Worm (Caenorhabditis elegans) whole organism, L1 larva: ENCODE data around the gene ZK1098.6.

Source experiments
- C16A3.4 ChIP-seq: fragments of 150-350 bp; optimal IDR thresholded peaks from 2 replicates; lab custom pipeline; 2014; ENCODE audit warnings: missing biosample characterization, missing genetic modification characterization
- alr-1 ChIP-seq: fragments of 200-800 bp; sonication (Bioruptor generic); optimal IDR thresholded peaks from 2 replicates; lab custom pipeline; 2018; ENCODE audit warnings: borderline replicate concordance, mild to moderate bottlenecking, missing genetic modification characterization, missing compliant biosample characterization
- ceh-63 ChIP-seq: fragments of 200-800 bp; sonication (Bioruptor generic); optimal IDR thresholded peaks from 2 replicates; lab custom pipeline; 2018; ENCODE audit warnings: mild to moderate bottlenecking, missing genetic modification characterization, missing compliant biosample characterization
- elt-3 ChIP-seq, 6 experiments: fragments of 150-350 bp in 1 of 6; sonication (generic microtip); optimal IDR thresholded peaks; 2 replicates each; lab custom pipeline; 2017 to 2018; ENCODE audit warnings: missing biosample characterization in 6 of 6, missing genetic modification characterization in 6 of 6, inconsistent platforms in 1 of 6
- fos-1 ChIP-seq: fragments of 150-350 bp; optimal IDR thresholded peaks from 2 replicates; lab custom pipeline; 2014; ENCODE audit warnings: missing biosample characterization, missing genetic modification characterization
- lin-13 ChIP-seq: fragments of 150-350 bp; optimal IDR thresholded peaks from 2 replicates; lab custom pipeline; 2014; ENCODE audit warnings: missing biosample characterization, missing genetic modification reagents, missing genetic modification characterization
- lir-3 ChIP-seq: sonication (generic microtip); optimal IDR thresholded peaks from 2 replicates; lab custom pipeline; 2016; ENCODE audit warnings: mild to moderate bottlenecking, missing genetic modification characterization, moderate library complexity, missing compliant biosample characterization; ENCODE audit not compliant: poor library complexity
- mdl-1 ChIP-seq, 2 experiments: fragments of 150-350 bp; optimal IDR thresholded peaks; 2 replicates each; lab custom pipeline; 2014 to 2017; ENCODE audit warnings: missing biosample characterization in 2 of 2, missing genetic modification characterization in 2 of 2, inconsistent platforms in 1 of 2
- nhr-12 ChIP-seq: sonication (generic microtip); optimal IDR thresholded peaks from 2 replicates; lab custom pipeline; 2017; ENCODE audit warnings: missing biosample characterization, missing genetic modification characterization
- nhr-76 ChIP-seq: sonication (generic microtip); optimal IDR thresholded peaks from 2 replicates; lab custom pipeline; 2017; ENCODE audit warnings: missing biosample characterization, missing genetic modification characterization
- pqm-1 ChIP-seq: sonication (generic microtip); optimal IDR thresholded peaks from 3 replicates; lab custom pipeline; 2017; ENCODE audit warnings: missing biosample characterization, missing genetic modification characterization
- snpc-4 ChIP-seq: fragments of 150-350 bp; optimal IDR thresholded peaks from 2 replicates; lab custom pipeline; 2014; ENCODE audit warnings: missing biosample characterization, missing genetic modification characterization
- unc-62 ChIP-seq: fragments of 150-350 bp; optimal IDR thresholded peaks from 2 replicates; lab custom pipeline; 2014; ENCODE audit warnings: missing biosample characterization, missing genetic modification reagents, missing genetic modification characterization

ce11 chrIII:9528824-9529223 lies 1.9 kb downstream of the ZK1098.6 start, which contains the start of gene ZK1098.2:
- TF ChIP-seq pqm-1 (tag; lab: Kevin White, UChicago), result no peak
- TF ChIP-seq fos-1 (tag; lab: Kevin White, UChicago), result no peak
- no peak for TF ChIP-seq nhr-12 (tag; lab: Kevin White, UChicago)
- no peak for TF ChIP-seq snpc-4 (tag; lab: Kevin White, UChicago)
- TF ChIP-seq nhr-76 (tag; lab: Kevin White, UChicago), result no peak
- TF ChIP-seq C16A3.4 (tag; lab: Kevin White, UChicago), result peak; percentile 28
- peak in 1 of 6 experiments; percentile 7 for TF ChIP-seq elt-3 (tag; optimal IDR thresholded peaks at IDR 0.05; lab: Kevin White, UChicago)
- no peak for TF ChIP-seq lir-3 (tag; lab: Kevin White, UChicago)
- no peak for TF ChIP-seq mdl-1 (tag; optimal IDR thresholded peaks at IDR 0.05; lab: Kevin White, UChicago)
- TF ChIP-seq alr-1 (tag; lab: Kevin White, UChicago), result no peak
- TF ChIP-seq ceh-63, result no peak
- no peak for TF ChIP-seq lin-13 (GFP tag; lab: Kevin White, UChicago)
- TF ChIP-seq unc-62 (GFP tag; lab: Kevin White, UChicago), result no peak
